Worm (Caenorhabditis elegans) whole organism, L2 larva: ENCODE results near the gene spp-29.

Experiments used
- aly-2 ChIP-seq: fragments of 150-350 bp; optimal IDR thresholded peaks from 2 replicates; lab custom pipeline; 2014; ENCODE audit warnings: missing biosample characterization, missing genetic modification characterization
- ama-1 ChIP-seq: fragments of 150-350 bp; optimal IDR thresholded peaks from 2 replicates; lab custom pipeline; 2018; ENCODE audit warnings: inconsistent platforms
- ceh-82 ChIP-seq: fragments of 150-350 bp; optimal IDR thresholded peaks from 2 replicates; lab custom pipeline; 2014; ENCODE audit warnings: missing biosample characterization, missing genetic modification characterization
- crh-2 ChIP-seq: sonication (generic microtip); optimal IDR thresholded peaks from 2 replicates; lab custom pipeline; 2017; ENCODE audit warnings: missing biosample characterization, missing genetic modification characterization
- egl-27 ChIP-seq: sonication (generic microtip); optimal IDR thresholded peaks from 3 replicates; lab custom pipeline; 2017; ENCODE audit warnings: missing biosample characterization, missing genetic modification reagents, missing genetic modification characterization
- elt-1 ChIP-seq: fragments of 150-350 bp; optimal IDR thresholded peaks from 2 replicates; lab custom pipeline; 2014; ENCODE audit warnings: missing biosample characterization, missing genetic modification characterization
- lin-39 ChIP-seq: fragments of 150-350 bp; optimal IDR thresholded peaks from 2 replicates; lab custom pipeline; 2014; ENCODE audit warnings: missing biosample characterization, missing genetic modification reagents, missing genetic modification characterization
- mab-5 ChIP-seq: fragments of 150-350 bp; optimal IDR thresholded peaks from 2 replicates; lab custom pipeline; 2014; ENCODE audit warnings: missing biosample characterization, missing genetic modification characterization
- nhr-21 ChIP-seq: fragments of 150-350 bp; optimal IDR thresholded peaks from 2 replicates; lab custom pipeline; 2014; ENCODE audit warnings: missing biosample characterization, missing genetic modification characterization
- nhr-77 ChIP-seq: fragments of 150-350 bp; optimal IDR thresholded peaks from 2 replicates; lab custom pipeline; 2014; ENCODE audit warnings: missing biosample characterization, missing genetic modification characterization
- sma-9 ChIP-seq, 2 experiments: fragments of 150-350 bp in 1 of 2; sonication (generic microtip) in 1 of 2; optimal IDR thresholded peaks; 2 replicates each; lab custom pipeline; 2014 to 2016; ENCODE audit warnings: missing genetic modification characterization in 2 of 2, mild to moderate bottlenecking in 1 of 2, missing biosample characterization in 1 of 2, missing compliant biosample characterization in 1 of 2, missing genetic modification reagents in 1 of 2, moderate library complexity in 1 of 2
- snpc-4 ChIP-seq: fragments of 150-350 bp; optimal IDR thresholded peaks from 2 replicates; lab custom pipeline; 2014; ENCODE audit warnings: missing biosample characterization, missing genetic modification characterization

- TF ChIP-seq crh-2 (tag; lab: Kevin White, UChicago) (no peak), nhr-77 (tag; lab: Kevin White, UChicago) (no peak), nhr-21 (tag; lab: Kevin White, UChicago) (no peak), sma-9 (GFP tag; optimal IDR thresholded peaks at IDR 0.05; lab: Kevin White, UChicago) (no peak), sma-9 (tag; optimal IDR thresholded peaks at IDR 0.05; lab: Kevin White, UChicago) (no peak), lin-39 (tag; lab: Kevin White, UChicago) (no peak), snpc-4 (no peak), egl-27 (no peak), ceh-82 (tag; lab: Kevin White, UChicago) (no peak), ama-1 (no peak), aly-2 (no peak), elt-1 (tag; lab: Kevin White, UChicago) (no peak), mab-5 (no peak)
These were observed 41.4 kb downstream of the spp-29 start for ce11 chrV:17655205-17655604.
